Worm (Caenorhabditis elegans) whole organism, young adult: ENCODE results near the gene R01E6.5.

Experiments used
- B0261.1 ChIP-seq: sonication (generic microtip); optimal IDR thresholded peaks from 2 replicates; lab custom pipeline; 2016; ENCODE audit warnings: mild to moderate bottlenecking, missing genetic modification characterization, moderate library complexity, missing compliant biosample characterization
- C17E4.6 ChIP-seq: fragments of 200-800 bp; sonication (Bioruptor generic); IDR thresholded peaks from 2 replicates; pipeline ENCODE4 v1.3.6; 2022; ENCODE audit warnings: missing genetic modification reagents, missing genetic modification characterization, missing compliant biosample characterization
- F49E8.2 ChIP-seq: sonication (generic microtip); optimal IDR thresholded peaks from 3 replicates; lab custom pipeline; 2017; ENCODE audit warnings: missing genetic modification characterization, mild to moderate bottlenecking, missing compliant biosample characterization, antibody characterized with exemption, moderate library complexity; ENCODE audit not compliant: insufficient read depth
- F55B11.4 ChIP-seq: sonication (generic microtip); optimal IDR thresholded peaks from 2 replicates; lab custom pipeline; 2016; ENCODE audit warnings: missing compliant biosample characterization, missing genetic modification characterization, borderline replicate concordance; ENCODE audit not compliant: insufficient read depth
- K12H6.12 ChIP-seq: fragments of 200-800 bp; sonication (Bioruptor generic); optimal IDR thresholded peaks from 2 replicates; lab custom pipeline; 2018; ENCODE audit warnings: mild to moderate bottlenecking, missing genetic modification characterization, missing compliant biosample characterization
- T26A5.8 ChIP-seq: sonication (generic microtip); optimal IDR thresholded peaks from 2 replicates; lab custom pipeline; 2016; ENCODE audit warnings: missing genetic modification characterization, missing compliant biosample characterization
- Y53F4B.3 ChIP-seq: fragments of 200-800 bp; sonication (Bioruptor generic); IDR thresholded peaks from 2 replicates; pipeline ENCODE4 v1.3.6; 2022; ENCODE audit warnings: missing genetic modification reagents, missing genetic modification characterization, missing compliant biosample characterization
- Y53G8AR.9 ChIP-seq: fragments of 200-800 bp; sonication (Bioruptor generic); conservative IDR thresholded peaks from 2 replicates; pipeline ENCODE4 v1.3.6; 2022; ENCODE audit warnings: missing genetic modification reagents, missing genetic modification characterization, missing compliant biosample characterization
- aptf-3 ChIP-seq: fragments of 200-800 bp; sonication (Bioruptor generic); IDR thresholded peaks from 2 replicates; pipeline ENCODE4 v1.3.6; 2022; ENCODE audit warnings: missing genetic modification characterization, missing compliant biosample characterization
- attf-3 ChIP-seq: fragments of 200-800 bp; sonication (Bioruptor generic); conservative IDR thresholded peaks from 2 replicates; pipeline ENCODE4 v1.3.6; 2022; ENCODE audit warnings: missing genetic modification reagents, missing genetic modification characterization, missing compliant biosample characterization
- attf-5 ChIP-seq: fragments of 200-800 bp; sonication (Bioruptor generic); optimal IDR thresholded peaks from 2 replicates; lab custom pipeline; 2018; ENCODE audit warnings: mild to moderate bottlenecking, missing genetic modification characterization, missing compliant biosample characterization
- attf-6 ChIP-seq: fragments of 200-800 bp; sonication (Bioruptor generic); IDR thresholded peaks from 2 replicates; pipeline ENCODE4 v1.3.6; 2022; ENCODE audit warnings: missing genetic modification reagents, missing genetic modification characterization, missing compliant biosample characterization
- cebp-1 ChIP-seq, 2 experiments: fragments of 200-800 bp in 1 of 2; sonication (Bioruptor generic) in 1 of 2; sonication (generic microtip) in 1 of 2; IDR thresholded peaks in 1 of 2; optimal IDR thresholded peaks in 1 of 2; 2 replicates each; pipeline versions ENCODE4 v1.3.6 to Lab custom; 2017 to 2022; ENCODE audit warnings: missing compliant biosample characterization in 2 of 2, missing genetic modification characterization in 2 of 2, mild to moderate bottlenecking in 1 of 2, missing genetic modification reagents in 1 of 2, moderate library complexity in 1 of 2
- ceh-100 ChIP-seq: fragments of 200-800 bp; sonication (Bioruptor generic); IDR thresholded peaks from 2 replicates; pipeline ENCODE4 v1.3.6; 2022; ENCODE audit warnings: missing genetic modification reagents, missing genetic modification characterization, missing compliant biosample characterization
- chd-7 ChIP-seq: sonication (generic microtip); optimal IDR thresholded peaks from 2 replicates; lab custom pipeline; 2016; ENCODE audit warnings: mild to moderate bottlenecking, missing genetic modification characterization, moderate library complexity, missing compliant biosample characterization
- dox-1 ChIP-seq: fragments of 200-800 bp; sonication (Bioruptor generic); IDR thresholded peaks from 2 replicates; pipeline ENCODE4 v1.3.6; 2022; ENCODE audit warnings: missing genetic modification reagents, missing genetic modification characterization, missing compliant biosample characterization
- egl-18 ChIP-seq: fragments of 200-800 bp; sonication (Bioruptor generic); IDR thresholded peaks from 2 replicates; pipeline ENCODE4 v1.3.6; 2022; ENCODE audit warnings: missing genetic modification reagents, missing genetic modification characterization, missing compliant biosample characterization
- egrh-3 ChIP-seq: fragments of 200-800 bp; sonication (Bioruptor generic); IDR thresholded peaks from 2 replicates; pipeline ENCODE4 v1.3.6; 2022; ENCODE audit warnings: missing genetic modification reagents, missing genetic modification characterization, missing compliant biosample characterization
- hmg-1.2 ChIP-seq: fragments of 200-800 bp; sonication (Bioruptor generic); IDR thresholded peaks from 2 replicates; pipeline ENCODE4 v1.3.6; 2022; ENCODE audit warnings: missing genetic modification reagents, missing genetic modification characterization, missing compliant biosample characterization
- hrde-1 ChIP-seq: sonication (generic microtip); optimal IDR thresholded peaks from 2 replicates; lab custom pipeline; 2016; ENCODE audit warnings: missing genetic modification characterization, mild to moderate bottlenecking, missing compliant biosample characterization, moderate library complexity, missing genotype, missing genetic modification reagents, borderline replicate concordance
- hsf-1 ChIP-seq: fragments of 200-800 bp; sonication (Bioruptor generic); IDR thresholded peaks from 2 replicates; pipeline ENCODE4 v1.3.6; 2022; ENCODE audit warnings: missing genetic modification reagents, missing genetic modification characterization, missing compliant biosample characterization
- lsl-1 ChIP-seq: fragments of 200-800 bp; sonication (Bioruptor generic); optimal IDR thresholded peaks from 2 replicates; lab custom pipeline; 2018; ENCODE audit warnings: mild to moderate bottlenecking, missing genetic modification characterization, moderate library complexity, missing compliant biosample characterization
- madf-10 ChIP-seq: sonication (generic microtip); optimal IDR thresholded peaks from 2 replicates; lab custom pipeline; 2016; ENCODE audit warnings: mild to moderate bottlenecking, missing genetic modification characterization, missing compliant biosample characterization
- mel-28 ChIP-seq: sonication (generic microtip); optimal IDR thresholded peaks from 2 replicates; lab custom pipeline; 2016; ENCODE audit warnings: borderline replicate concordance, mild to moderate bottlenecking, missing genetic modification characterization, missing compliant biosample characterization
- mxl-1 ChIP-seq: sonication (generic microtip); optimal IDR thresholded peaks from 2 replicates; lab custom pipeline; 2016; ENCODE audit warnings: missing genetic modification characterization, missing compliant biosample characterization
- nfyb-1 ChIP-seq: fragments of 200-800 bp; sonication (Bioruptor generic); IDR thresholded peaks from 2 replicates; pipeline ENCODE4 v1.3.6; 2022; ENCODE audit warnings: missing genetic modification reagents, missing genetic modification characterization, missing compliant biosample characterization
- nhr-90 ChIP-seq: sonication (generic microtip); optimal IDR thresholded peaks from 2 replicates; lab custom pipeline; 2016; ENCODE audit warnings: missing genotype, mild to moderate bottlenecking, missing genetic modification characterization, missing compliant biosample characterization
- rpc-1 ChIP-seq, 2 experiments: fragments of 150-350 bp in 1 of 2; sonication (generic microtip) in 1 of 2; optimal IDR thresholded peaks; 2 replicates each; lab custom pipeline; 2014 to 2018; ENCODE audit warnings: missing biosample characterization in 1 of 2, missing genetic modification characterization in 1 of 2, missing genetic modification reagents in 1 of 2, missing genotype in 1 of 2
- sdz-38 ChIP-seq: sonication (generic microtip); optimal IDR thresholded peaks from 2 replicates; lab custom pipeline; 2016; ENCODE audit warnings: missing genotype, missing genetic modification characterization, missing compliant biosample characterization
- somi-1 ChIP-seq: fragments of 200-800 bp; sonication (Bioruptor generic); optimal IDR thresholded peaks from 2 replicates; lab custom pipeline; 2018; ENCODE audit warnings: mild to moderate bottlenecking, missing genetic modification characterization, missing compliant biosample characterization
- tlf-1 ChIP-seq: fragments of 200-800 bp; sonication (Bioruptor generic); optimal IDR thresholded peaks from 2 replicates; lab custom pipeline; 2018; ENCODE audit warnings: mild to moderate bottlenecking, missing genetic modification characterization, missing compliant biosample characterization
- zfh-2 ChIP-seq: fragments of 200-800 bp; sonication (Bioruptor generic); conservative IDR thresholded peaks from 2 replicates; pipeline ENCODE4 v1.3.6; 2022; ENCODE audit warnings: missing genetic modification reagents, missing genetic modification characterization, missing compliant biosample characterization
- zim-3 ChIP-seq: sonication (generic microtip); optimal IDR thresholded peaks from 2 replicates; lab custom pipeline; 2017; ENCODE audit warnings: mild to moderate bottlenecking, missing genetic modification characterization, moderate library complexity, missing compliant biosample characterization

R01E6.5 gene

DNA sequence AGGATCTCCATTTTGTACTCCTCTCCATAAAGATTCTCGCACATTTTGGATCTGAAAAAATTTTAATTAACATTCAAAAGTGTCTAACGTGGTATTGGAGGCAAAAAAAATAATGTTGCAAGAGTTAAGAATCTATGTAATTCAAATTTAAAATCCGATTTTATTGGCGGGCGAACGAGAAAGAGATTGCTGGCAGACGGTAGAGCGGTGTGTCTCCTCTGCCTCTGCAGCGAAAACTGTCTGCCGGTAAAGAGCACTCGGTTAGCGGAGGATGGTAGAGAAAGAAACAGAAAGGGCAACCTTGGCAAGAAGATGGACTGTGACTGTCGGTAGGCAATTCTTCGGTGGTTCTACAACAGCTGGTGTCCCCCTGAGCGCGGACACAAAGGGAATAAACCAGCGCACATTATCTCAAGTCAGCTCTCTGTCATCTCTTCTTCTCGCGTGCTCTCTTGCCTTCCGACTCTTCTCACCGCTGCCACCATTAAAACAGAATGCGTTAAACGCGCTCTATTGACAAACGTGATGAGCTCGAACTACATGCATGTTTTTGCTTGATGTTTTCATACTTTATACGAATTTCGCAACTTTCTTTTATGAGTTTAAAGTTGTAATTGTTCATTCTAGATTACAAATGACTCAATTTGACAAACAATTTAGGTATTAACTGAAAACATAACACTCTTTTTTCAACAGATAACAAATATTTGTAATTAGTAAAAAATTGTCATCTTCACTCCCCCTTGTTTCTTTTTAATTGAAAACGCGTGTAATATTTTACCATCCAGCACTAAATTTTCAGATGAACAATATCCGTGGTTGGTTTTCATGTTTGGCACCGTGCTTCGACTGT, 17.8 kb upstream of the R01E6.5 start, which contains the start of the genes cdk-4 and F18H3.1 (continued):
- TF ChIP-seq egrh-3 (GFP tag; lab: Robert Waterston, UW): 0 out of 2 replicates have a peak, but pooled peaks have one; percentile 16
- no peak for TF ChIP-seq madf-10
- no peak for TF ChIP-seq mxl-1 (tag; lab: Kevin White, UChicago)
- no peak for TF ChIP-seq hrde-1 (tag; lab: Kevin White, UChicago)
- TF ChIP-seq F55B11.4 (tag; lab: Kevin White, UChicago): no peak
- no peak for TF ChIP-seq mel-28 (tag; lab: Kevin White, UChicago)
- TF ChIP-seq zim-3 (tag; lab: Kevin White, UChicago): no peak
- peak; percentile 61 for TF ChIP-seq cebp-1 (GFP tag; IDR thresholded peaks at IDR 0.05; lab: Robert Waterston, UW)
- peak; percentile 91 for TF ChIP-seq cebp-1 (tag; optimal IDR thresholded peaks at IDR 0.05; lab: Kevin White, UChicago)
- no peak for TF ChIP-seq C17E4.6 (GFP tag; lab: Robert Waterston, UW)
- peak; percentile 95 for TF ChIP-seq zfh-2
- peak; percentile 53; the same call in 1 of the 2 replicates for TF ChIP-seq hmg-1.2 (GFP tag; lab: Robert Waterston, UW)
- no peak for TF ChIP-seq lsl-1 (GFP tag; lab: Kevin White, UChicago)
- TF ChIP-seq, all 124 proteins: peak for 9

DNA sequence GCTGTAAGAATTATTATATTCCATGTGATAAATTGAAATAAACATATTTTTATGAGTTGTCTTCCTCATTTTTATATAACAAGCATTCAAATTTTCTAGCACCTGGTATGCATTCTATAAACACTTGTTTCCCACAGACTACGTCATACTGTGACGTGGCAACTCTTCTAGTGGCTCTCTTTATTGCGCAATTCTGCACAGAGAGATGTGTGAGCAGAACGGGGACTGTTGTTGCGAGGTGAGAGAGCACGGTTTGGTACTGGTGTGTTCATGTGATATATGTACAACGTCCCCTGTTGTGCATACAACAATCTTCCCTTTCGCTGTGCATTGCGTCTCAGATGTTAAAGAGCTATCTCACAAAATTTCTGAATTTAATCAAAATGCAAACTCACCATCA, 11.8 kb upstream of the R01E6.5 start:
- TF ChIP-seq T26A5.8 (tag; lab: Kevin White, UChicago) (no peak), K12H6.12 (no peak), attf-6 (GFP tag; lab: Robert Waterston, UW) (no peak), Y53G8AR.9 (GFP tag; lab: Robert Waterston, UW) (no peak), tlf-1 (GFP tag; lab: Kevin White, UChicago) (no peak), F49E8.2 (tag; lab: Kevin White, UChicago) (no peak), aptf-3 (no peak), attf-3 (no peak), Y53F4B.3 (no peak), egl-18 (GFP tag; lab: Robert Waterston, UW) (no peak), ceh-100 (GFP tag; lab: Robert Waterston, UW) (no peak), somi-1 (GFP tag; lab: Kevin White, UChicago) (no peak)

DNA sequence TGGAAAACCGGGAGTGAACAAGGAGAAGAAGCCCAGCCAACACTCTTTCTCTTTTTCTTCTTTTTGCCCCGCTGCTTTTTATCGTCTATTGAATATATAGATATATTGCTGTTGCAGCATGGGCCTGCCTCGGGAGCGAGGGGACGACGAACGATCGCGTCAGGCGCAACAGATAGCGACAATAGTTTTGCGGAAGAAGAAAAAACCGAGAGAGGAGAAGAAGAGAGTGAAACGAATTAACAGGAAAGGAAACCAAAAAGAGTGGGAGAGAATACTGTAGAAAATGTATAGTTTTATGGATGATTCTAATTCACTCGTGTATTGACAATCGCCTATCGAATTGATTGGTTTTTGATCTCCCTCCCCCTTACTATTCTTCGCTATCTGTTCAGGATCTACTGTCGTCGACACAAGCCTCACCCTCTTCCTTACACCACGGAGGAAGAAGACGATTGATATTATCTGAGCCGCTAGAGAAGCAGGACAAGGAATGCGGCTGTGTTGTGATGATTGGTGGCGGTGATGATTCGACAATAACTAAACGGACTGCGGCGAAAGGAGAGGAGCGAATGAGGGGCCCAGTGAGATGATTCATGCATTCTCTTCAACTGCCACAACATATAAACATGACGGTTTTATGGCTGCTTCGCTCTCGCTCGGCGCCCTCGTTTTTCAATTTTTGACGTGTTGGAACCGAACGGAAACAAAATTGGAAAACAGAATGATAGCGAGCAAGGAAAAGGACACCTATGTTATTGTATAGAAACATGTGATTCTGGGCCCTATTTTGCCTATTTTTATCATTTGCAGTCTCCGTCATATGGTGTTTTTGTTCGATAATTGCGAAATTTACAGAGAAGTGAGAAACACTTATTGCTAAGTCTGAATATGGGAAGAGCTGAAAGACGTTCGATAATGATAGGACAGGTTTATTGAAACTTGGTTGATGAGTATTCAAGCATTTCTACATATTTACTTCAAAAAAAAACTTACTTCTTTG, 10.3 kb upstream of the R01E6.5 start:
- TF ChIP-seq sdz-38: no peak
- peak; percentile 6 for TF ChIP-seq chd-7 (tag; lab: Kevin White, UChicago)
- TF ChIP-seq hsf-1 (GFP tag; lab: Robert Waterston, UW): no peak
- peak; percentile 33 for TF ChIP-seq dox-1 (GFP tag; lab: Robert Waterston, UW)
- no peak for TF ChIP-seq attf-5 (GFP tag; lab: Kevin White, UChicago)
- TF ChIP-seq aptf-3: no peak
- no peak for TF ChIP-seq rpc-1 (optimal IDR thresholded peaks at IDR 0.05; lab: Kevin White, UChicago)
- no peak for TF ChIP-seq rpc-1 (tag; optimal IDR thresholded peaks at IDR 0.05; lab: Kevin White, UChicago)
- TF ChIP-seq zfh-2: 0 out of 2 replicates have a peak, but pooled peaks have one; percentile 38
- 0 out of 2 replicates have a peak, but pooled peaks have one; percentile 6 for TF ChIP-seq nfyb-1
- peak; percentile 92 for TF ChIP-seq cebp-1 (GFP tag; IDR thresholded peaks at IDR 0.05; lab: Robert Waterston, UW)
- TF ChIP-seq cebp-1 (tag; optimal IDR thresholded peaks at IDR 0.05; lab: Kevin White, UChicago): peak; percentile 90
- no peak for TF ChIP-seq nhr-90 (tag; lab: Kevin White, UChicago)
- no peak for TF ChIP-seq B0261.1 (tag; lab: Kevin White, UChicago)
